Fruit fly (Drosophila melanogaster) whole organism, embryonic: Measurements from ENCODE around the gene CG46244.

Experiments
- Abd-B ChIP-seq: fragments of 200-800 bp; sonication (Bioruptor generic); optimal IDR thresholded peaks from 2 replicates; lab custom pipeline; 2018; ENCODE audit warnings: missing biosample characterization, mild to moderate bottlenecking, missing genetic modification characterization, moderate library complexity
- Atf-2 ChIP-seq: fragments of 200-800 bp; sonication (Bioruptor generic); optimal IDR thresholded peaks from 2 replicates; lab custom pipeline; 2016; ENCODE audit warnings: missing biosample characterization, missing genetic modification characterization
- Atf3 ChIP-seq: fragments of 200-800 bp; sonication (Bioruptor generic); optimal IDR thresholded peaks from 3 replicates; lab custom pipeline; 2016; ENCODE audit warnings: missing biosample characterization, missing genetic modification characterization
- CG12391 ChIP-seq: fragments of 200-800 bp; sonication (Bioruptor generic); optimal IDR thresholded peaks from 3 replicates; lab custom pipeline; 2018; ENCODE audit warnings: missing biosample characterization, mild to moderate bottlenecking, missing genetic modification characterization, moderate library complexity
- CG14014 ChIP-seq: fragments of 200-800 bp; sonication (Bioruptor generic); IDR thresholded peaks from 2 replicates; pipeline ENCODE4 v1.3.6; 2022; ENCODE audit warnings: missing biosample characterization, missing genetic modification characterization
- CG14860 ChIP-seq: fragments of 200-800 bp; sonication (Bioruptor generic); IDR thresholded peaks from 3 replicates; pipeline ENCODE4 v1.3.6; 2022; ENCODE audit warnings: missing biosample characterization, missing genetic modification characterization; ENCODE audit not compliant: partially characterized antibody
- CG14965 ChIP-seq: fragments of 200-800 bp; sonication (Bioruptor generic); optimal IDR thresholded peaks from 2 replicates; lab custom pipeline; 2016; ENCODE audit warnings: missing biosample characterization, missing genetic modification characterization, borderline replicate concordance
- CG15269 ChIP-seq: fragments of 200-800 bp; sonication (Bioruptor generic); optimal IDR thresholded peaks from 2 replicates; lab custom pipeline; 2018; ENCODE audit warnings: missing biosample characterization, mild to moderate bottlenecking, missing genetic modification characterization, moderate library complexity
- CG1529 ChIP-seq: fragments of 200-800 bp; sonication (Bioruptor generic); optimal IDR thresholded peaks from 3 replicates; lab custom pipeline; 2018; ENCODE audit warnings: missing biosample characterization, missing genetic modification characterization
- CG16863 ChIP-seq: fragments of 200-800 bp; sonication (Bioruptor generic); optimal IDR thresholded peaks from 3 replicates; lab custom pipeline; 2016; ENCODE audit warnings: missing biosample characterization, missing genetic modification characterization
- CG17361 ChIP-seq: fragments of 200-800 bp; sonication (Bioruptor generic); IDR thresholded peaks from 3 replicates; pipeline ENCODE4 v1.3.6; 2022; ENCODE audit warnings: missing biosample characterization, missing genetic modification characterization
- CG17912 ChIP-seq: fragments of 200-800 bp; sonication (Bioruptor generic); optimal IDR thresholded peaks from 2 replicates; lab custom pipeline; 2018; ENCODE audit warnings: missing biosample characterization, mild to moderate bottlenecking, missing genetic modification characterization
- CG2199 ChIP-seq: fragments of 200-800 bp; sonication (Bioruptor generic); IDR thresholded peaks from 3 replicates; pipeline ENCODE4 v1.3.6; 2022; ENCODE audit warnings: missing biosample characterization, missing genetic modification characterization
- CG2712 ChIP-seq: fragments of 200-800 bp; optimal IDR thresholded peaks from 3 replicates; lab custom pipeline; 2019; ENCODE audit warnings: missing biosample characterization, mild to moderate bottlenecking, missing genetic modification characterization, moderate library complexity
- CG2889 ChIP-seq: fragments of 200-800 bp; sonication (Bioruptor generic); IDR thresholded peaks from 3 replicates; pipeline ENCODE4 v1.3.6; 2022; ENCODE audit warnings: missing biosample characterization, missing genetic modification characterization
- CG30020 ChIP-seq: fragments of 200-800 bp; optimal IDR thresholded peaks from 2 replicates; lab custom pipeline; 2019; ENCODE audit warnings: missing biosample characterization, mild to moderate bottlenecking, missing genetic modification characterization, moderate library complexity
- CG32767 ChIP-seq: fragments of 200-800 bp; sonication (Bioruptor generic); IDR thresholded peaks from 2 replicates; pipeline ENCODE4 v1.3.6; 2022; ENCODE audit warnings: missing biosample characterization, missing genetic modification characterization
- CG43689 ChIP-seq: fragments of 200-800 bp; sonication (Bioruptor generic); IDR thresholded peaks from 2 replicates; pipeline ENCODE4 v1.3.6; 2022; ENCODE audit warnings: missing biosample characterization, missing genetic modification characterization
- CG5180 ChIP-seq: fragments of 200-800 bp; sonication (Bioruptor generic); optimal IDR thresholded peaks from 3 replicates; lab custom pipeline; 2017; ENCODE audit warnings: missing biosample characterization, missing genetic modification characterization, mild to moderate bottlenecking, moderate library complexity, missing genetic modification reagents
- CG7271 ChIP-seq: fragments of 200-800 bp; sonication (Bioruptor generic); optimal IDR thresholded peaks from 2 replicates; lab custom pipeline; 2018; ENCODE audit warnings: missing biosample characterization, mild to moderate bottlenecking, missing genetic modification characterization, moderate library complexity
- CG8089 ChIP-seq: fragments of 200-800 bp; sonication (Bioruptor generic); optimal IDR thresholded peaks from 3 replicates; lab custom pipeline; 2016; ENCODE audit warnings: missing biosample characterization, missing genetic modification characterization
- CkIIα-i1 ChIP-seq: fragments of 200-800 bp; sonication (Bioruptor generic); IDR thresholded peaks from 2 replicates; pipeline ENCODE4 v1.3.6; 2022; ENCODE audit warnings: missing biosample characterization, missing genetic modification characterization
- Drgx ChIP-seq: fragments of 200-800 bp; sonication (Bioruptor generic); IDR thresholded peaks from 2 replicates; pipeline ENCODE4 v1.3.6; 2022; ENCODE audit warnings: missing biosample characterization, missing genetic modification characterization
- H2.0 ChIP-seq: fragments of 200-800 bp; sonication (Bioruptor generic); IDR thresholded peaks from 2 replicates; pipeline ENCODE4 v1.3.6; 2022; ENCODE audit warnings: missing biosample characterization, missing genetic modification characterization
- Hand ChIP-seq: fragments of 200-800 bp; sonication (Bioruptor generic); optimal IDR thresholded peaks from 2 replicates; lab custom pipeline; 2017; ENCODE audit warnings: mild to moderate bottlenecking, missing biosample characterization, missing genetic modification reagents, missing genetic modification characterization
- Lhr ChIP-seq: fragments of 200-800 bp; sonication (Bioruptor generic); optimal IDR thresholded peaks from 3 replicates; lab custom pipeline; 2017; ENCODE audit warnings: mild to moderate bottlenecking, missing biosample characterization, missing genetic modification reagents, missing genetic modification characterization
- MESR4 ChIP-seq: fragments of 200-800 bp; sonication (Bioruptor generic); optimal IDR thresholded peaks from 2 replicates; lab custom pipeline; 2018; ENCODE audit warnings: missing biosample characterization, mild to moderate bottlenecking, missing genetic modification characterization, moderate library complexity
- Neu2 ChIP-seq: fragments of 200-800 bp; sonication (Bioruptor generic); optimal IDR thresholded peaks from 3 replicates; lab custom pipeline; 2016; ENCODE audit warnings: missing biosample characterization, missing genetic modification characterization, borderline replicate concordance
- Oli ChIP-seq: fragments of 200-800 bp; sonication (Bioruptor generic); optimal IDR thresholded peaks from 2 replicates; lab custom pipeline; 2018; ENCODE audit warnings: missing biosample characterization, mild to moderate bottlenecking, missing genetic modification characterization, moderate library complexity
- Sox102F ChIP-seq: fragments of 200-800 bp; sonication (Bioruptor generic); optimal IDR thresholded peaks from 2 replicates; lab custom pipeline; 2018; ENCODE audit warnings: missing biosample characterization, mild to moderate bottlenecking, missing genetic modification characterization, moderate library complexity
- Spps ChIP-seq: fragments of 200-800 bp; sonication (Bioruptor generic); optimal IDR thresholded peaks from 2 replicates; lab custom pipeline; 2018; ENCODE audit warnings: missing biosample characterization, mild to moderate bottlenecking, missing genetic modification characterization
- Vsx1 ChIP-seq: fragments of 200-800 bp; sonication (Bioruptor generic); optimal IDR thresholded peaks from 2 replicates; lab custom pipeline; 2017; ENCODE audit warnings: missing biosample characterization, mild to moderate bottlenecking, missing genetic modification characterization, missing genetic modification reagents
- al ChIP-seq: fragments of 200-800 bp; sonication (Bioruptor generic); IDR thresholded peaks from 2 replicates; pipeline ENCODE4 v1.3.6; 2022; ENCODE audit warnings: missing biosample characterization, missing genetic modification characterization
- cas ChIP-seq: fragments of 200-800 bp; sonication (Bioruptor generic); IDR thresholded peaks from 2 replicates; pipeline ENCODE4 v1.3.6; 2022; ENCODE audit warnings: missing biosample characterization, missing genetic modification characterization
- dati ChIP-seq: fragments of 200-800 bp; sonication (Bioruptor generic); IDR thresholded peaks from 2 replicates; pipeline ENCODE4 v1.3.6; 2022; ENCODE audit warnings: missing biosample characterization, missing genetic modification characterization
- disco-r ChIP-seq: fragments of 200-800 bp; sonication (Bioruptor generic); optimal IDR thresholded peaks from 2 replicates; lab custom pipeline; 2016; ENCODE audit warnings: missing biosample characterization, missing genetic modification characterization
- dysf ChIP-seq: fragments of 200-800 bp; sonication (Bioruptor generic); IDR thresholded peaks from 3 replicates; pipeline ENCODE4 v1.3.6; 2022; ENCODE audit warnings: missing biosample characterization, missing genetic modification characterization
- emc ChIP-seq: fragments of 200-800 bp; sonication (Bioruptor generic); optimal IDR thresholded peaks from 2 replicates; lab custom pipeline; 2016; ENCODE audit warnings: missing biosample characterization, missing genetic modification characterization
- ems ChIP-seq: fragments of 200-800 bp; sonication (Bioruptor generic); optimal IDR thresholded peaks from 3 replicates; lab custom pipeline; 2016; ENCODE audit warnings: missing biosample characterization, missing genetic modification characterization
- gem ChIP-seq: fragments of 200-800 bp; sonication (Bioruptor generic); optimal IDR thresholded peaks from 2 replicates; lab custom pipeline; 2019; ENCODE audit warnings: missing biosample characterization, mild to moderate bottlenecking, missing genetic modification characterization, moderate library complexity
- klu ChIP-seq: fragments of 200-800 bp; sonication (Bioruptor generic); IDR thresholded peaks from 2 replicates; pipeline ENCODE4 v1.3.6; 2022; ENCODE audit warnings: missing biosample characterization, missing genetic modification characterization
- nmo ChIP-seq: fragments of 200-800 bp; sonication (Bioruptor generic); optimal IDR thresholded peaks from 2 replicates; lab custom pipeline; 2018; ENCODE audit warnings: missing biosample characterization, mild to moderate bottlenecking, missing genetic modification characterization, moderate library complexity
- repo ChIP-seq: fragments of 200-800 bp; sonication (Bioruptor generic); optimal IDR thresholded peaks from 2 replicates; lab custom pipeline; 2016; ENCODE audit warnings: missing biosample characterization, missing genetic modification characterization
- slou ChIP-seq: fragments of 200-800 bp; sonication (Bioruptor generic); optimal IDR thresholded peaks from 3 replicates; lab custom pipeline; 2016; ENCODE audit warnings: missing biosample characterization, missing genetic modification characterization
- slp2 ChIP-seq: fragments of 200-800 bp; sonication (Bioruptor generic); optimal IDR thresholded peaks from 2 replicates; lab custom pipeline; 2016; ENCODE audit warnings: missing biosample characterization, missing genetic modification characterization
- sob ChIP-seq: fragments of 200-800 bp; sonication (Bioruptor generic); IDR thresholded peaks from 2 replicates; pipeline ENCODE4 v1.3.6; 2022; ENCODE audit warnings: missing biosample characterization, missing genetic modification characterization
- sqz ChIP-seq: fragments of 200-800 bp; sonication (Bioruptor generic); optimal IDR thresholded peaks from 3 replicates; lab custom pipeline; 2018; ENCODE audit warnings: missing biosample characterization, mild to moderate bottlenecking, missing genetic modification characterization
- sr ChIP-seq: fragments of 200-800 bp; sonication (Bioruptor generic); IDR thresholded peaks from 3 replicates; pipeline ENCODE4 v1.3.6; 2022; ENCODE audit warnings: missing biosample characterization, missing genetic modification characterization
- toy ChIP-seq: fragments of 200-800 bp; sonication (Bioruptor generic); IDR thresholded peaks from 2 replicates; pipeline ENCODE4 v1.3.6; 2022; ENCODE audit warnings: missing biosample characterization, missing genetic modification characterization

The CG46244 gene

DNA sequence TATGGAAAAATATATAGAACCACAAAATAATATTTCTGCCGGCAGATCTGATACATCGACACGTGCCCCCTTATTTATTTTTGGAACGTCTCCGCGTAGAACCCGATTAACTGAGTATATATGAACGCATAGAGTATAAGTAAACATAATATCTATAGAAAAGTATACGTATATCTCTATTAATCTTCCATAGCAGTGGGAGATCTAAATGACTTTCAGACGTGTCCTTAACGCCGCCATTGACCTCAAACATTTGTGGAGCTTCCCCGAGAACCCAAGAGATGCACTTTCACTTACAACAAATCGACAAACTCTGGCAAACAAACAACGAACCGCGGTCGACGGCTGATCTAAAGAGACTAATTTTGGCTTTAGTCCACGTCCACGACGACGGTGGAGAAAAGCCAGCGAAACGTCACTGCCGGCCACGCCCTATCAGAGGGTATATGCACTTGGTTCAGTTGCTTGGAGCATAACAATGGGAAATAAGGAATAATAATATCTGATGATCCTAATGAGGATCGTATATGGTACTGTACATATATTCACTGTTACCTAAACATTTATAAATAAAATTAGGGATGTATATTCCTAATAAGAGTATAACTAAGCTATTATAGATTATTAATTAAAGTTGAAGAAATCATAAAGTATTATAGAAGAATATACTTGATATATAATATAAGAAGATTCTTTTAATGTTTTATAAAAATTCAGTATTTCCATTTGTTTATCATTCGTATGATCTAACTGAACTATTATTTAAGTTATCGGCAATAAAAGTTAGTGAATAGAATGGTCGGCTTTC lies 157.6 kb downstream of the CG46244 start, which contains the start of gene fbp (continued):
- no peak for TF ChIP-seq sr (GFP tag; lab: Robert Waterston, UW)
- peak; percentile 46 for TF ChIP-seq CG1529 (GFP tag; lab: Kevin White, UChicago)
- no peak for TF ChIP-seq CG14860 (GFP tag; lab: Robert Waterston, UW)
- TF ChIP-seq CkIIα-i1, result no peak
- no peak for TF ChIP-seq slou
- TF ChIP-seq Drgx, result no peak
- TF ChIP-seq sob (GFP tag; lab: Robert Waterston, UW), result no peak
- TF ChIP-seq Neu2 (GFP tag; lab: Kevin White, UChicago), result no peak
- TF ChIP-seq toy (GFP tag; lab: Robert Waterston, UW), result no peak
- TF ChIP-seq Hand, result peak; percentile 64
- peak; percentile 62 for TF ChIP-seq Sox102F
- TF ChIP-seq CG15269, result peak; percentile 62
- TF ChIP-seq CG17912, result peak; percentile 41
- TF ChIP-seq Spps (tag; lab: Kevin White, UChicago), result no peak
- peak; percentile 12 for TF ChIP-seq CG16863 (GFP tag; lab: Kevin White, UChicago)
- TF ChIP-seq Oli (tag; lab: Kevin White, UChicago), result peak; percentile 71
- TF ChIP-seq H2.0, result 0 out of 2 replicates have a peak, but pooled peaks have one; percentile 41
- no peak for TF ChIP-seq dati (GFP tag; lab: Robert Waterston, UW)
- no peak for TF ChIP-seq disco-r (GFP tag; lab: Kevin White, UChicago)
- TF ChIP-seq CG12391 (tag; lab: Kevin White, UChicago), result peak; percentile 80
- no peak for TF ChIP-seq CG7271 (tag; lab: Kevin White, UChicago)
- peak; percentile 86 for TF ChIP-seq nmo (GFP tag; lab: Kevin White, UChicago)
- TF ChIP-seq Atf3, result no peak
- TF ChIP-seq Atf-2, result no peak
- TF ChIP-seq emc, result no peak
- no peak for TF ChIP-seq CG32767 (GFP tag; lab: Robert Waterston, UW)
- TF ChIP-seq CG14965 (GFP tag; lab: Kevin White, UChicago), result no peak
- TF ChIP-seq MESR4 (GFP tag; lab: Kevin White, UChicago), result no peak
- no peak for TF ChIP-seq cas (GFP tag; lab: Robert Waterston, UW)
- TF ChIP-seq Vsx1 (GFP tag; lab: Kevin White, UChicago), result peak; percentile 4
- 0 out of 3 replicates have a peak, but pooled peaks have one; percentile 52 for TF ChIP-seq CG2889 (GFP tag; lab: Robert Waterston, UW)
- peak; percentile 65 for TF ChIP-seq Abd-B (GFP tag; lab: Kevin White, UChicago)
- TF ChIP-seq CG2712, result peak; percentile 78
- no peak for TF ChIP-seq slp2 (GFP tag; lab: Kevin White, UChicago)
- TF ChIP-seq ems (GFP tag; lab: Kevin White, UChicago), result peak; percentile 36
- no peak for TF ChIP-seq CG8089
- peak; percentile 84 for TF ChIP-seq gem (tag; lab: Kevin White, UChicago)
- peak; percentile 3 for TF ChIP-seq sqz (GFP tag; lab: Kevin White, UChicago)
- TF ChIP-seq CG5180 (GFP tag; lab: Kevin White, UChicago), result no peak
- TF ChIP-seq CG2199 (GFP tag; lab: Robert Waterston, UW), result 0 out of 3 replicates have a peak, but pooled peaks have one; percentile 19
- TF ChIP-seq al (GFP tag; lab: Robert Waterston, UW), result peak; percentile 48; the same call in 1 of the 2 replicates
- peak; percentile 89 for TF ChIP-seq CG17361 (GFP tag; lab: Robert Waterston, UW)
- TF ChIP-seq repo (GFP tag; lab: Kevin White, UChicago), result no peak
- TF ChIP-seq klu (GFP tag; lab: Robert Waterston, UW), result no peak
- TF ChIP-seq Lhr (GFP tag; lab: Kevin White, UChicago), result no peak
- TF ChIP-seq CG14014 (GFP tag; lab: Robert Waterston, UW), result no peak; the same call in 1 of the 2 replicates
- peak; percentile 61; the same call in 2 of the 3 replicates for TF ChIP-seq dysf (GFP tag; lab: Robert Waterston, UW)
- TF ChIP-seq CG43689, result no peak
- peak; percentile 19 for TF ChIP-seq CG30020 (tag; lab: Kevin White, UChicago)
